Fruit fly (Drosophila melanogaster): ENCODE data around the gene mus302.

DNA sequence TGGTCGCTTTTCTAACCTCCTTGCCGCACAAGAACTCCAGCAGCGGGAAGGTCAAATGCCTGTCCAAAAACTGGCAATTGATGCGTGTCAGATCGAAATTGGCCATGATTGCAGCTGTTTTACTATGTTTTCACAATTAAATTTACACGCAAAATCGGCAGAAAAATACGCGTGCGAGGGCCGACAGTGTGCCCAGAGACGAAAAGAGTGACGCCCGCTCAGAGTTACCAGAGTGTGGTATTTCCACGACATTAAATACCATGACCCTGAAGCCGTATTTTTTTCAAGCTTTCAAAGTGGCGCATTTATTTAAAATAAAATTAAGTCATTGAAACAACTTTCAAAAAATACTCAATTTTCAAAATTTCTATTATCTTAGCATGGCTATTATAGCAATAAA lies 7.2 kb upstream of the mus302 start, which contains the start of gene eIF3e:
- TF ChIP-seq CG8159 (tag; optimal IDR thresholded peaks at IDR 0.05) (no peak), CG13204 (GFP tag; optimal IDR thresholded peaks at IDR 0.05) (no peak), CG17806 (tag; optimal IDR thresholded peaks at IDR 0.05) (no peak), Pif1B (GFP tag; optimal IDR thresholded peaks at IDR 0.05) (no peak), CG8301 (tag; optimal IDR thresholded peaks at IDR 0.05) (no peak), D1 (tag; optimal IDR thresholded peaks at IDR 0.05) (no peak), gl (tag; optimal IDR thresholded peaks at IDR 0.05) (no peak), EcR (GFP tag; optimal IDR thresholded peaks at IDR 0.05) (no peak), Snoo (tag; optimal IDR thresholded peaks at IDR 0.05) (no peak), Pif1A (GFP tag; optimal IDR thresholded peaks at IDR 0.05) (no peak)

All from whole organism, pupa.